Worm (Caenorhabditis elegans): ENCODE results near the gene R04B3.3.
A peak's percentile ranks its signal among the peaks of the same experiment; 100 is the strongest.

Gene R04B3.3

ce11 chrX:2495865-2496314 is 20.1 kb upstream of the R04B3.3 start, which contains the start of gene rabr-1:
TSS of gene rabr-1 (plus strand) at chrX:2496180.
- TF ChIP-seq nhr-237 (tag; optimal IDR thresholded peaks at IDR 0.05) (no peak), ama-1 (optimal IDR thresholded peaks at IDR 0.05) (no peak), nhr-10 (tag; optimal IDR thresholded peaks at IDR 0.05) (no peak), unc-39 (tag; optimal IDR thresholded peaks at IDR 0.05) (no peak), unc-55 (GFP tag; optimal IDR thresholded peaks at IDR 0.05) (no peak), dmd-4 (tag; optimal IDR thresholded peaks at IDR 0.05) (no peak), nhr-23 (tag; optimal IDR thresholded peaks at IDR 0.05) (no peak), nhr-11 (tag; optimal IDR thresholded peaks at IDR 0.05) (no peak), ZK546.5 (tag; optimal IDR thresholded peaks at IDR 0.05) (no peak), Y55F3AM.14 (GFP tag; optimal IDR thresholded peaks at IDR 0.05) (no peak), crh-2 (tag; optimal IDR thresholded peaks at IDR 0.05) (no peak), sma-3 (GFP tag; optimal IDR thresholded peaks at IDR 0.05) (peak; percentile 68), ceh-82 (tag; optimal IDR thresholded peaks at IDR 0.05) (no peak), nhr-25 (tag; optimal IDR thresholded peaks at IDR 0.05) (peak; percentile 61), egl-27 (tag; optimal IDR thresholded peaks at IDR 0.05) (peak; percentile 59), fos-1 (tag; optimal IDR thresholded peaks at IDR 0.05) (peak; percentile 55), elt-1 (tag; optimal IDR thresholded peaks at IDR 0.05) (no peak), nhr-6 (tag; optimal IDR thresholded peaks at IDR 0.05) (peak; percentile 40), aly-2 (tag; optimal IDR thresholded peaks at IDR 0.05) (no peak), nhr-21 (tag; optimal IDR thresholded peaks at IDR 0.05) (peak; percentile 51), mab-5 (tag; optimal IDR thresholded peaks at IDR 0.05) (no peak), gmeb-1 (tag; optimal IDR thresholded peaks at IDR 0.05) (peak; percentile 3), snpc-4 (tag; optimal IDR thresholded peaks at IDR 0.05) (peak; percentile 27), ztf-11 (tag; optimal IDR thresholded peaks at IDR 0.05) (no peak), F13H6.1 (tag; optimal IDR thresholded peaks at IDR 0.05) (peak; percentile 67), lin-13 (GFP tag; optimal IDR thresholded peaks at IDR 0.05) (peak; percentile 11), elt-3 (tag; optimal IDR thresholded peaks at IDR 0.05) (no peak), unc-62 (GFP tag; optimal IDR thresholded peaks at IDR 0.05) (no peak), nhr-12 (tag; optimal IDR thresholded peaks at IDR 0.05) (no peak), peb-1 (tag; optimal IDR thresholded peaks at IDR 0.05) (no peak), ceh-16 (tag; optimal IDR thresholded peaks at IDR 0.05) (peak; percentile 34), nhr-77 (tag; optimal IDR thresholded peaks at IDR 0.05) (no peak), R02D3.7 (tag; optimal IDR thresholded peaks at IDR 0.05) (no peak), ztf-1 (GFP tag; conservative IDR thresholded peaks at IDR 0.05) (no peak), nhr-129 (tag; optimal IDR thresholded peaks at IDR 0.05) (peak; percentile 72), lin-39 (tag; optimal IDR thresholded peaks at IDR 0.05) (no peak), sem-4 (tag; optimal IDR thresholded peaks at IDR 0.05) (no peak), ztf-4 (tag; optimal IDR thresholded peaks at IDR 0.05) (no peak), zag-1 (tag; optimal IDR thresholded peaks at IDR 0.05) (no peak), mdl-1 (tag; optimal IDR thresholded peaks at IDR 0.05) (no peak), blmp-1 (tag; optimal IDR thresholded peaks at IDR 0.05; ENCODE audit: insufficient read depth) (peak; percentile 82), sma-9 (GFP tag; optimal IDR thresholded peaks at IDR 0.05) (peak; percentile 69), sma-9 (tag; optimal IDR thresholded peaks at IDR 0.05) (no peak), lin-11 (tag; optimal IDR thresholded peaks at IDR 0.05) (no peak), skn-1 (tag; optimal IDR thresholded peaks at IDR 0.05) (no peak), mbf-1 (tag; optimal IDR thresholded peaks at IDR 0.05) (no peak), C34F6.9 (tag; optimal IDR thresholded peaks at IDR 0.05) (peak; percentile 30), lsy-2 (tag; optimal IDR thresholded peaks at IDR 0.05) (peak in 1 of 2 experiments; percentile 29), alr-1 (tag; optimal IDR thresholded peaks at IDR 0.05) (no peak)

All from whole organism, L2 larva.